Worm (Caenorhabditis elegans): ENCODE results near the gene str-37.

ce11 chrV:13338037-13338436 lies 10.5 kb downstream of the str-37 start:
- TF ChIP-seq mdl-1 (tag; optimal IDR thresholded peaks at IDR 0.05): no peak
- no peak for TF ChIP-seq nhr-10 (tag; optimal IDR thresholded peaks at IDR 0.05)
- no peak for TF ChIP-seq lin-13 (GFP tag; optimal IDR thresholded peaks at IDR 0.05)

Data from whole organism, L4 larva.